Worm (Caenorhabditis elegans) whole organism, young adult: ENCODE measurements around the gene srw-109.

ENCODE experiments used
- B0019.2 ChIP-seq: fragments of 200-800 bp; sonication (Bioruptor generic); conservative IDR thresholded peaks from 2 replicates; pipeline ENCODE4 v1.3.6; 2022; ENCODE audit warnings: missing genetic modification reagents, missing genetic modification characterization, missing compliant biosample characterization
- F23B12.7 ChIP-seq: sonication (generic microtip); optimal IDR thresholded peaks from 2 replicates; lab custom pipeline; 2017; ENCODE audit warnings: missing genetic modification characterization, mild to moderate bottlenecking, missing compliant biosample characterization, antibody characterized with exemption, moderate library complexity; ENCODE audit not compliant: insufficient read depth
- F33H1.4 ChIP-seq: fragments of 200-800 bp; sonication (Bioruptor generic); IDR thresholded peaks from 2 replicates; pipeline ENCODE4 v1.3.6; 2022; ENCODE audit warnings: missing genetic modification reagents, missing genetic modification characterization, missing compliant biosample characterization
- F52B5.7 ChIP-seq: sonication (generic microtip); optimal IDR thresholded peaks from 2 replicates; lab custom pipeline; 2016; ENCODE audit warnings: mild to moderate bottlenecking, missing genetic modification characterization, missing compliant biosample characterization
- T07F8.4 ChIP-seq: sonication (generic microtip); optimal IDR thresholded peaks from 2 replicates; lab custom pipeline; 2016; ENCODE audit warnings: mild to moderate bottlenecking, missing genetic modification characterization, moderate library complexity, missing compliant biosample characterization
- Y53F4B.3 ChIP-seq: fragments of 200-800 bp; sonication (Bioruptor generic); IDR thresholded peaks from 2 replicates; pipeline ENCODE4 v1.3.6; 2022; ENCODE audit warnings: missing genetic modification reagents, missing genetic modification characterization, missing compliant biosample characterization
- Y56A3A.18 ChIP-seq: fragments of 200-800 bp; sonication (Bioruptor generic); IDR thresholded peaks from 2 replicates; pipeline ENCODE4 v1.3.6; 2022; ENCODE audit warnings: missing genetic modification reagents, missing genetic modification characterization, missing compliant biosample characterization
- Y95B8A.8 ChIP-seq: fragments of 200-800 bp; sonication (Bioruptor generic); IDR thresholded peaks from 2 replicates; pipeline ENCODE4 v1.3.6; 2022; ENCODE audit warnings: missing genetic modification reagents, missing genetic modification characterization, missing compliant biosample characterization
- ZK185.1 ChIP-seq: sonication (generic microtip); optimal IDR thresholded peaks from 2 replicates; lab custom pipeline; 2016; ENCODE audit warnings: mild to moderate bottlenecking, missing genetic modification characterization, missing compliant biosample characterization; ENCODE audit not compliant: poor library complexity, severe bottlenecking
- aptf-3 ChIP-seq: fragments of 200-800 bp; sonication (Bioruptor generic); IDR thresholded peaks from 2 replicates; pipeline ENCODE4 v1.3.6; 2022; ENCODE audit warnings: missing genetic modification characterization, missing compliant biosample characterization
- attf-6 ChIP-seq: fragments of 200-800 bp; sonication (Bioruptor generic); IDR thresholded peaks from 2 replicates; pipeline ENCODE4 v1.3.6; 2022; ENCODE audit warnings: missing genetic modification reagents, missing genetic modification characterization, missing compliant biosample characterization
- bed-1 ChIP-seq: fragments of 200-800 bp; sonication (Bioruptor generic); IDR thresholded peaks from 2 replicates; pipeline ENCODE4 v1.3.6; 2022; ENCODE audit warnings: missing genetic modification reagents, missing genetic modification characterization, missing compliant biosample characterization
- cebp-2 ChIP-seq: fragments of 200-800 bp; sonication (Bioruptor generic); IDR thresholded peaks from 2 replicates; pipeline ENCODE4 v1.3.6; 2022; ENCODE audit warnings: missing genetic modification characterization, missing compliant biosample characterization
- ceh-100 ChIP-seq: fragments of 200-800 bp; sonication (Bioruptor generic); IDR thresholded peaks from 2 replicates; pipeline ENCODE4 v1.3.6; 2022; ENCODE audit warnings: missing genetic modification reagents, missing genetic modification characterization, missing compliant biosample characterization
- ceh-91 ChIP-seq: fragments of 200-800 bp; sonication (Bioruptor generic); IDR thresholded peaks from 2 replicates; pipeline ENCODE4 v1.3.6; 2022; ENCODE audit warnings: missing genetic modification reagents, missing genetic modification characterization, missing compliant biosample characterization
- chd-7 ChIP-seq: sonication (generic microtip); optimal IDR thresholded peaks from 2 replicates; lab custom pipeline; 2016; ENCODE audit warnings: mild to moderate bottlenecking, missing genetic modification characterization, moderate library complexity, missing compliant biosample characterization
- dpff-1 ChIP-seq: sonication (generic microtip); optimal IDR thresholded peaks from 2 replicates; lab custom pipeline; 2017; ENCODE audit warnings: mild to moderate bottlenecking, missing genetic modification characterization, missing compliant biosample characterization
- dpl-1 ChIP-seq: fragments of 150-350 bp; optimal IDR thresholded peaks from 2 replicates; lab custom pipeline; 2014; ENCODE audit warnings: missing biosample characterization, missing genetic modification reagents, missing genetic modification characterization
- egl-44 ChIP-seq: fragments of 200-800 bp; sonication (Bioruptor generic); IDR thresholded peaks from 2 replicates; pipeline ENCODE4 v1.3.6; 2022; ENCODE audit warnings: missing genetic modification reagents, missing genetic modification characterization, missing compliant biosample characterization
- ets-4 ChIP-seq: fragments of 200-800 bp; sonication (Bioruptor generic); optimal IDR thresholded peaks from 2 replicates; lab custom pipeline; 2018; ENCODE audit warnings: mild to moderate bottlenecking, missing genetic modification characterization, missing compliant biosample characterization
- hlh-12 ChIP-seq: sonication (generic microtip); optimal IDR thresholded peaks from 2 replicates; lab custom pipeline; 2016; ENCODE audit warnings: missing genetic modification characterization, missing compliant biosample characterization
- hlh-26 ChIP-seq: fragments of 200-800 bp; sonication (Bioruptor generic); conservative IDR thresholded peaks from 2 replicates; pipeline ENCODE4 v1.3.6; 2022; ENCODE audit warnings: missing genetic modification reagents, missing genetic modification characterization, missing compliant biosample characterization
- hmg-20 ChIP-seq: fragments of 200-800 bp; sonication (Bioruptor generic); IDR thresholded peaks from 2 replicates; pipeline ENCODE4 v1.3.6; 2022; ENCODE audit warnings: missing genetic modification reagents, missing genetic modification characterization, missing compliant biosample characterization
- hsf-1 ChIP-seq: fragments of 200-800 bp; sonication (Bioruptor generic); IDR thresholded peaks from 2 replicates; pipeline ENCODE4 v1.3.6; 2022; ENCODE audit warnings: missing genetic modification reagents, missing genetic modification characterization, missing compliant biosample characterization
- lag-1 ChIP-seq: fragments of 200-800 bp; sonication (Bioruptor generic); IDR thresholded peaks from 2 replicates; pipeline ENCODE4 v1.3.6; 2022; ENCODE audit warnings: missing genetic modification reagents, missing genetic modification characterization, missing compliant biosample characterization
- let-607 ChIP-seq, 2 experiments: fragments of 200-800 bp in 1 of 2; sonication (Bioruptor generic) in 1 of 2; sonication (generic microtip) in 1 of 2; optimal IDR thresholded peaks; 2 replicates each; lab custom pipeline; 2016 to 2018; ENCODE audit warnings: mild to moderate bottlenecking in 2 of 2, missing compliant biosample characterization in 2 of 2, missing genetic modification characterization in 2 of 2, moderate library complexity in 2 of 2, missing genotype in 1 of 2
- lin-35 ChIP-seq, 3 experiments: fragments of 150-350 bp in 2 of 3; sonication (generic microtip) in 1 of 3; optimal IDR thresholded peaks; 2 replicates each; lab custom pipeline; 2014 to 2018; ENCODE audit warnings: missing biosample characterization in 3 of 3, missing genetic modification characterization in 3 of 3, missing genetic modification reagents in 3 of 3
- mel-28 ChIP-seq: sonication (generic microtip); optimal IDR thresholded peaks from 2 replicates; lab custom pipeline; 2016; ENCODE audit warnings: borderline replicate concordance, mild to moderate bottlenecking, missing genetic modification characterization, missing compliant biosample characterization
- mes-4 ChIP-seq: sonication (generic microtip); optimal IDR thresholded peaks from 2 replicates; lab custom pipeline; 2016; ENCODE audit warnings: missing genotype, missing genetic modification characterization, missing compliant biosample characterization
- nfya-2 ChIP-seq: fragments of 200-800 bp; sonication (Bioruptor generic); IDR thresholded peaks from 2 replicates; pipeline ENCODE4 v1.3.6; 2022; ENCODE audit warnings: missing genetic modification reagents, missing genetic modification characterization, missing compliant biosample characterization
- nfyb-1 ChIP-seq: fragments of 200-800 bp; sonication (Bioruptor generic); IDR thresholded peaks from 2 replicates; pipeline ENCODE4 v1.3.6; 2022; ENCODE audit warnings: missing genetic modification reagents, missing genetic modification characterization, missing compliant biosample characterization
- nhr-90 ChIP-seq: sonication (generic microtip); optimal IDR thresholded peaks from 2 replicates; lab custom pipeline; 2016; ENCODE audit warnings: missing genotype, mild to moderate bottlenecking, missing genetic modification characterization, missing compliant biosample characterization
- repo-1 ChIP-seq: sonication (generic microtip); optimal IDR thresholded peaks from 2 replicates; lab custom pipeline; 2017; ENCODE audit warnings: mild to moderate bottlenecking, missing genetic modification characterization, missing compliant biosample characterization
- snpc-1.3 ChIP-seq: sonication (generic microtip); optimal IDR thresholded peaks from 2 replicates; lab custom pipeline; 2017; ENCODE audit warnings: missing genetic modification characterization, mild to moderate bottlenecking, missing compliant biosample characterization, antibody characterized with exemption, moderate library complexity, missing genotype, missing genetic modification reagents; ENCODE audit not compliant: insufficient read depth
- unc-130 ChIP-seq: sonication (generic microtip); optimal IDR thresholded peaks from 2 replicates; lab custom pipeline; 2016; ENCODE audit warnings: missing genetic modification reagents, missing genetic modification characterization, missing compliant biosample characterization
- zfh-2 ChIP-seq: fragments of 200-800 bp; sonication (Bioruptor generic); conservative IDR thresholded peaks from 2 replicates; pipeline ENCODE4 v1.3.6; 2022; ENCODE audit warnings: missing genetic modification reagents, missing genetic modification characterization, missing compliant biosample characterization
- ztf-25 ChIP-seq: fragments of 200-800 bp; sonication (Bioruptor generic); IDR thresholded peaks from 2 replicates; pipeline ENCODE4 v1.3.6; 2022; ENCODE audit warnings: missing genetic modification reagents, missing genetic modification characterization, missing compliant biosample characterization
- ztf-26 ChIP-seq: sonication (generic microtip); optimal IDR thresholded peaks from 2 replicates; lab custom pipeline; 2017; ENCODE audit warnings: missing genetic modification characterization, missing compliant biosample characterization
- ztf-3 ChIP-seq: fragments of 200-800 bp; sonication (Bioruptor generic); optimal IDR thresholded peaks from 2 replicates; lab custom pipeline; 2018; ENCODE audit warnings: mild to moderate bottlenecking, missing genetic modification characterization, missing compliant biosample characterization
- ztf-6 ChIP-seq: fragments of 200-800 bp; sonication (Bioruptor generic); IDR thresholded peaks from 2 replicates; pipeline ENCODE4 v1.3.6; 2022; ENCODE audit warnings: missing genetic modification reagents, missing genetic modification characterization, missing compliant biosample characterization

The srw-109 gene

ce11 chrV:581616-582015 lies 27.1 kb downstream of the srw-109 start, which contains the start of gene nstp-7:
TSS of gene nstp-7 (plus strand) at chrV:581916.
- TF ChIP-seq F23B12.7 (tag; lab: Kevin White, UChicago), result no peak
- no peak for TF ChIP-seq attf-6
- no peak for TF ChIP-seq ztf-25
- no peak for TF ChIP-seq nfya-2
- TF ChIP-seq unc-130 (GFP tag; lab: Kevin White, UChicago), result no peak

ce11 chrV:578977-579376 lies 29.8 kb downstream of the srw-109 start, which contains the start of gene K06H6.4:
TSS of gene K06H6.4 (plus strand) at chrV:579277.
- TF ChIP-seq hlh-26 (GFP tag; lab: Robert Waterston, UW) (no peak), Y95B8A.8 (GFP tag; lab: Robert Waterston, UW) (no peak), nfyb-1 (GFP tag; lab: Robert Waterston, UW) (no peak), aptf-3 (no peak), ztf-6 (GFP tag; lab: Robert Waterston, UW) (no peak), let-607 (tag; optimal IDR thresholded peaks at IDR 0.05; lab: Kevin White, UChicago) (no peak), F52B5.7 (tag; lab: Kevin White, UChicago) (no peak), Y53F4B.3 (GFP tag; lab: Robert Waterston, UW) (no peak), chd-7 (tag; lab: Kevin White, UChicago) (no peak), ZK185.1 (no peak), B0019.2 (GFP tag; lab: Robert Waterston, UW) (no peak), ets-4 (no peak)

- no peak for TF ChIP-seq repo-1
- no peak for TF ChIP-seq dpl-1 (GFP tag; lab: Kevin White, UChicago)
- TF ChIP-seq egl-44 (GFP tag; lab: Robert Waterston, UW), result no peak
- no peak for TF ChIP-seq mel-28 (tag; lab: Kevin White, UChicago)
- TF ChIP-seq snpc-1.3 (tag; lab: Kevin White, UChicago), result no peak
- no peak for TF ChIP-seq cebp-2
- no peak for TF ChIP-seq ceh-91 (GFP tag; lab: Robert Waterston, UW)
- TF ChIP-seq ceh-100 (GFP tag; lab: Robert Waterston, UW), result no peak
- no peak for TF ChIP-seq ztf-3 (GFP tag; lab: Kevin White, UChicago)
- no peak for TF ChIP-seq ztf-26 (tag; lab: Kevin White, UChicago)
- TF ChIP-seq dpff-1 (tag; lab: Kevin White, UChicago), result no peak
- TF ChIP-seq, all 124 proteins: peak for 0
Measured at ce11 chrV:576918-577317, 31.8 kb downstream of the srw-109 start.

ce11 chrV:576070-576469 lies 32.7 kb downstream of the srw-109 start, which contains the start of gene K06H6.5:
TSS of gene K06H6.5 (plus strand) at chrV:576370.
- TF ChIP-seq zfh-2 (no peak), F33H1.4 (GFP tag; lab: Robert Waterston, UW) (no peak), B0019.2 (GFP tag; lab: Robert Waterston, UW) (no peak), let-607 (tag; optimal IDR thresholded peaks at IDR 0.05; lab: Kevin White, UChicago) (no peak), hmg-20 (GFP tag; lab: Robert Waterston, UW) (no peak), lag-1 (GFP tag; lab: Robert Waterston, UW) (no peak), lin-35 (GFP tag; optimal IDR thresholded peaks at IDR 0.05; lab: Kevin White, UChicago) (no peak), T07F8.4 (tag; lab: Kevin White, UChicago) (no peak), nfya-2 (no peak), F52B5.7 (tag; lab: Kevin White, UChicago) (no peak), mes-4 (no peak), bed-1 (GFP tag; lab: Robert Waterston, UW) (no peak), hlh-12 (tag; lab: Kevin White, UChicago) (no peak), Y56A3A.18 (GFP tag; lab: Robert Waterston, UW) (no peak), nhr-90 (no peak), hsf-1 (GFP tag; lab: Robert Waterston, UW) (no peak)
